Worm (Caenorhabditis elegans): ENCODE results near the gene srg-17.

The srg-17 gene

ce11 chrII:12435202-12435872 is 38.2 kb upstream of the srg-17 start (continued):
- no peak for TF ChIP-seq ZK185.1 (tag; optimal IDR thresholded peaks at IDR 0.05; ENCODE audit: poor library complexity, severe bottlenecking)
- TF ChIP-seq dpff-1 (tag; optimal IDR thresholded peaks at IDR 0.05): no peak
- TF ChIP-seq F23B12.7 (tag; optimal IDR thresholded peaks at IDR 0.05; ENCODE audit: insufficient read depth): peak; percentile 22
- TF ChIP-seq hmg-1.2 (GFP tag; IDR thresholded peaks at IDR 0.05): peak; percentile 23; the same call in 1 of the 2 replicates
- TF ChIP-seq attf-6 (GFP tag; IDR thresholded peaks at IDR 0.05): no peak
- TF ChIP-seq hlh-26 (GFP tag; conservative IDR thresholded peaks at IDR 0.05): no peak
- TF ChIP-seq ztf-3 (GFP tag; optimal IDR thresholded peaks at IDR 0.05): no peak
- peak; percentile 81 for TF ChIP-seq zfh-2 (GFP tag; conservative IDR thresholded peaks at IDR 0.05)
- no peak for TF ChIP-seq let-607 (tag; optimal IDR thresholded peaks at IDR 0.05)
- TF ChIP-seq tlf-1 (GFP tag; optimal IDR thresholded peaks at IDR 0.05): no peak
- no peak for TF ChIP-seq snpc-3.4 (tag; optimal IDR thresholded peaks at IDR 0.05)
- no peak for TF ChIP-seq madf-3 (GFP tag; IDR thresholded peaks at IDR 0.05)
- TF ChIP-seq ztf-25 (GFP tag; IDR thresholded peaks at IDR 0.05): 0 out of 2 replicates have a peak, but pooled peaks have one; percentile 32
- no peak for TF ChIP-seq efl-1 (GFP tag; optimal IDR thresholded peaks at IDR 0.05)
- TF ChIP-seq F57A8.1 (GFP tag; optimal IDR thresholded peaks at IDR 0.05): no peak
- no peak for TF ChIP-seq Y53G8AR.9 (GFP tag; conservative IDR thresholded peaks at IDR 0.05)
- no peak for TF ChIP-seq tbx-9 (tag; optimal IDR thresholded peaks at IDR 0.05; ENCODE audit: borderline replicate concordance)
- peak; percentile 61 for TF ChIP-seq B0261.1 (tag; optimal IDR thresholded peaks at IDR 0.05)
- no peak for TF ChIP-seq nhr-90 (tag; optimal IDR thresholded peaks at IDR 0.05)
- no peak for TF ChIP-seq Y95B8A.8 (GFP tag; IDR thresholded peaks at IDR 0.05)
- TF ChIP-seq F33H1.4 (GFP tag; IDR thresholded peaks at IDR 0.05): peak; percentile 22; the same call in 1 of the 2 replicates
- no peak for TF ChIP-seq egl-18 (GFP tag; IDR thresholded peaks at IDR 0.05)
- no peak for TF ChIP-seq F39B2.1 (GFP tag; IDR thresholded peaks at IDR 0.05)
- no peak for TF ChIP-seq hmg-20 (GFP tag; IDR thresholded peaks at IDR 0.05)
- no peak for TF ChIP-seq let-526 (GFP tag; IDR thresholded peaks at IDR 0.05)
- no peak for TF ChIP-seq T26A5.8 (tag; optimal IDR thresholded peaks at IDR 0.05)
- TF ChIP-seq mel-28 (tag; optimal IDR thresholded peaks at IDR 0.05; ENCODE audit: borderline replicate concordance): no peak
- TF ChIP-seq F37B4.10 (GFP tag; IDR thresholded peaks at IDR 0.05): no peak
- no peak for TF ChIP-seq madf-6 (GFP tag; IDR thresholded peaks at IDR 0.05)

ce11 chrII:12436717-12437116 is 36.8 kb upstream of the srg-17 start:
- TF ChIP-seq lin-26 (GFP tag; IDR thresholded peaks at IDR 0.05) (no peak), aptf-2 (GFP tag; conservative IDR thresholded peaks at IDR 0.05) (no peak), ceh-79 (tag; optimal IDR thresholded peaks at IDR 0.05) (no peak), snpc-1.3 (tag; optimal IDR thresholded peaks at IDR 0.05; ENCODE audit: insufficient read depth) (no peak), C17E4.6 (GFP tag; IDR thresholded peaks at IDR 0.05) (no peak), egl-44 (GFP tag; IDR thresholded peaks at IDR 0.05) (no peak), nfyb-1 (GFP tag; IDR thresholded peaks at IDR 0.05) (no peak), K11D2.4 (GFP tag; IDR thresholded peaks at IDR 0.05) (no peak), attf-3 (GFP tag; conservative IDR thresholded peaks at IDR 0.05) (no peak), zfh-2 (GFP tag; conservative IDR thresholded peaks at IDR 0.05) (no peak), zim-3 (tag; optimal IDR thresholded peaks at IDR 0.05) (no peak)

All from whole organism, young adult.